Fruit fly (Drosophila melanogaster): ENCODE data around the gene drpr.
A peak's percentile ranks its signal among the peaks of the same experiment; 100 is the strongest.

Gene drpr

DNA sequence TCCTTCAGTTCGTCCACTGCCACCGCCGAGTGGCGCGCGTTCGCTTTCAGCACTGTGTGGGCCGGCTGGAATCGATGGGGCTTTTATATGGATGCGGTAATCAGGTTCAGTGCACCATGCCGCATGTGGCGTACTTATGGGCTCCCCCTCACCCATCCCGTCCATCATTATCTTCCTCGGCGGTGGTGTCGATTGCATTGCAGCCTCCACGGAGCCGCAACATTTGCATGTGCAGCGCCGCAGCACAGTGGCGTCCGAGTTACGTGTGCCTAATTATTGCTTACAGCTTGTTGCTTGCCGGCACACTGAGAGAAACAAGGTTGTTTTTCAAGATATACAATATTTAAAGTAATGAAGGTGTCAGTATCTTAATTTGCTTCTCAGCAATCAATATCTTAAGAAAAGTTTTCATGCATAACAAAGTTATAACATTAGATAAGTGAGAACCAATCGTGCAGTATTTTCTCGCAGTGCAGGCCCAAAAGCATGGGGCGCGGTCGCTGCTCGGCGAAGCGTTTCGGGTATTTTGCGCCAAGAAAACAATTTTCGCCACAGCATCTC is 28.5 kb downstream of the drpr start, which contains the start of gene CG13931 (continued):
- peak; percentile 17 to 38 for TF ChIP-seq ss (GFP tag; optimal IDR thresholded peaks at IDR 0.05)
- peak; percentile 16 for TF ChIP-seq Ets21C (GFP tag; optimal IDR thresholded peaks at IDR 0.05)
- TF ChIP-seq CG6854 (GFP tag; optimal IDR thresholded peaks at IDR 0.05): no peak
- TF ChIP-seq Lpt (GFP tag; optimal IDR thresholded peaks at IDR 0.05): peak; percentile 62
- TF ChIP-seq Smox (GFP tag; optimal IDR thresholded peaks at IDR 0.05): peak; percentile 51
- TF ChIP-seq fkh (GFP tag; optimal IDR thresholded peaks at IDR 0.05): no peak
- peak; percentile 72 for TF ChIP-seq CG3919 (GFP tag; optimal IDR thresholded peaks at IDR 0.05)
- TF ChIP-seq acj6 (GFP tag; optimal IDR thresholded peaks at IDR 0.05): peak; percentile 65
- TF ChIP-seq fd59A (GFP tag; optimal IDR thresholded peaks at IDR 0.05): peak; percentile 51
- peak; percentile 64 for TF ChIP-seq CG1621 (tag; optimal IDR thresholded peaks at IDR 0.05)
- TF ChIP-seq salr (GFP tag; optimal IDR thresholded peaks at IDR 0.05): peak; percentile 34 to 55
- TF ChIP-seq Eip78C (GFP tag): peak; percentile 90
- TF ChIP-seq Hr38 (GFP tag; optimal IDR thresholded peaks at IDR 0.05): no peak
- peak; percentile 60 for TF ChIP-seq lz (GFP tag; optimal IDR thresholded peaks at IDR 0.05)
- no peak for TF ChIP-seq Eip93F (GFP tag; optimal IDR thresholded peaks at IDR 0.05)
- peak; percentile 16 for TF ChIP-seq CG16779 (tag; optimal IDR thresholded peaks at IDR 0.05)
- peak; percentile 79 for TF ChIP-seq CG32006 (GFP tag; optimal IDR thresholded peaks at IDR 0.05)
- TF ChIP-seq Ets96B (tag; optimal IDR thresholded peaks at IDR 0.05): peak; percentile 53
- TF ChIP-seq CG10669 (GFP tag; optimal IDR thresholded peaks at IDR 0.05): peak; percentile 67
- peak; percentile 67 for TF ChIP-seq CG6792 (GFP tag; optimal IDR thresholded peaks at IDR 0.05)
- TF ChIP-seq Gug (GFP tag; IDR thresholded peaks at IDR 0.05): peak; percentile 62
- peak; percentile 68 for TF ChIP-seq Hr39 (GFP tag; optimal IDR thresholded peaks at IDR 0.05)
- peak; percentile 25 for TF ChIP-seq dac (GFP tag; optimal IDR thresholded peaks at IDR 0.05)
- TF ChIP-seq CG11762 (GFP tag; optimal IDR thresholded peaks at IDR 0.05; ENCODE audit: insufficient read depth): no peak

DNA sequence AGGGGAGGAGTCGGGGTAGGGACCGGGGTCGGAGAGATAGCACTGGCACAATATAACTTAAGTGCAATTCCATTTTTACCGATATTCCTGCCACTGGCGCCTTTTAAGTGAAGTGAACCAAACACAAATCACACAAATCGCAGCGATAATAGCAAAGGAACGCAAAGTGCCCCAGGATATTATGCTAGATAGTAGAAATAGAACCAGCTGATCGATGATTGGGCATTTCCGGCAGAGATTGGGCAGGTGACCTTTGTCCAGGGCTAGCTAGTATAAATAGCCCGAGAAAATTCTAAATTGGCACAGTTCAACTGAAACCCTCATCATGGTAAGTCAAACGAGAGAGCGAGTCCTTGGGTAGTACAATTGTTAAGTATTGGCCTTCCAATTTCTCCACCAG is 36.6 kb downstream of the drpr start, which contains the start of gene CG12011:
Gene CG12011 (plus strand): TSS at position 301 of the 400 bp plus-strand sequence.
- TF ChIP-seq Eip78C (GFP tag) (no peak), Ets21C (GFP tag; optimal IDR thresholded peaks at IDR 0.05) (no peak), CG4318 (GFP tag; optimal IDR thresholded peaks at IDR 0.05) (no peak), CG10669 (GFP tag; optimal IDR thresholded peaks at IDR 0.05) (no peak), CG3919 (GFP tag; optimal IDR thresholded peaks at IDR 0.05) (no peak), net (GFP tag; optimal IDR thresholded peaks at IDR 0.05) (no peak), CG31627 (GFP tag; optimal IDR thresholded peaks at IDR 0.05) (no peak), Hr39 (GFP tag; optimal IDR thresholded peaks at IDR 0.05) (no peak), CG15336 (GFP tag; IDR thresholded peaks at IDR 0.05) (no peak), fkh (GFP tag; optimal IDR thresholded peaks at IDR 0.05) (no peak), Eip93F (GFP tag; optimal IDR thresholded peaks at IDR 0.05) (no peak), Eip75B (GFP tag; optimal IDR thresholded peaks at IDR 0.05) (no peak), Met (GFP tag; optimal IDR thresholded peaks at IDR 0.05) (no peak), topi (GFP tag; optimal IDR thresholded peaks at IDR 0.05) (no peak), ss (GFP tag; optimal IDR thresholded peaks at IDR 0.05) (no peak), CG11762 (GFP tag; optimal IDR thresholded peaks at IDR 0.05; ENCODE audit: insufficient read depth) (no peak), acj6 (GFP tag; optimal IDR thresholded peaks at IDR 0.05) (no peak), esn (GFP tag; optimal IDR thresholded peaks at IDR 0.05) (no peak), Hr38 (GFP tag; optimal IDR thresholded peaks at IDR 0.05) (no peak), CG7368 (GFP tag; optimal IDR thresholded peaks at IDR 0.05) (no peak)

DNA sequence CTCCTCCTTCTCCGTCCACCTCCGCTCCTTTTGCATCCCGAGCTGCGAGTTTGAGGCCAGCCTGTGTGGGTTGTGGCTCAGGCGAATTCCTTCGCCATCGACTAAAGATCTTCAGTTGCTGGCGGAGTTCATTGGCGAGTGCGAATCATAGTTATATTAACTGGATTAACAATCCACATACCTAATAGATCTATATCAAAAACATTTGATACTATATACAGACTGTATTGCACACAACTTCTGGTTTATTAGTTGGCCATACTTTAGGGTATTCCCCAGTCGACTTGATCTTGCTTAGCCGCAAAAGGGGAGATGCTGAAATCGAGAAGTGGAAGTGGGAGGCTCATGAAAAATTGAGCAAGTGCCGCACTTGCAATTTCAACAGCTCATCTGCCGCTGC is 38.0 kb downstream of the drpr start:
- TF ChIP-seq CG11762 (GFP tag; optimal IDR thresholded peaks at IDR 0.05; ENCODE audit: insufficient read depth) (no peak), esn (GFP tag; optimal IDR thresholded peaks at IDR 0.05) (no peak), CG4318 (GFP tag; optimal IDR thresholded peaks at IDR 0.05) (no peak), CG10631 (GFP tag; optimal IDR thresholded peaks at IDR 0.05) (peak; percentile 17), CG8119 (GFP tag; IDR thresholded peaks at IDR 0.05) (0 out of 3 replicates have a peak, but pooled peaks have one; percentile 19), pdm3 (GFP tag; optimal IDR thresholded peaks at IDR 0.05) (no peak), achi (GFP tag; optimal IDR thresholded peaks at IDR 0.05) (peak; percentile 32), Met (GFP tag; optimal IDR thresholded peaks at IDR 0.05) (no peak), Hr38 (GFP tag; optimal IDR thresholded peaks at IDR 0.05) (no peak), OdsH (GFP tag; optimal IDR thresholded peaks at IDR 0.05) (no peak), CG8632 (GFP tag; optimal IDR thresholded peaks at IDR 0.05) (no peak), cyc (GFP tag; optimal IDR thresholded peaks at IDR 0.05) (peak; percentile 23), topi (GFP tag; optimal IDR thresholded peaks at IDR 0.05) (no peak), CG6276 (GFP tag; optimal IDR thresholded peaks at IDR 0.05) (no peak), vri (GFP tag; optimal IDR thresholded peaks at IDR 0.05) (no peak), CG11902 (GFP tag; optimal IDR thresholded peaks at IDR 0.05) (no peak), Ets96B (tag; optimal IDR thresholded peaks at IDR 0.05) (peak; percentile 69), svp (GFP tag) (no peak), CG9139 (GFP tag; optimal IDR thresholded peaks at IDR 0.05) (peak; percentile 10), lz (GFP tag; optimal IDR thresholded peaks at IDR 0.05) (no peak), net (GFP tag; optimal IDR thresholded peaks at IDR 0.05) (no peak), CG15336 (GFP tag; IDR thresholded peaks at IDR 0.05) (no peak), CG3919 (GFP tag; optimal IDR thresholded peaks at IDR 0.05) (peak; percentile 46), dac (GFP tag; optimal IDR thresholded peaks at IDR 0.05) (no peak), eg (GFP tag; IDR thresholded peaks at IDR 0.05) (no peak), salr (GFP tag; optimal IDR thresholded peaks at IDR 0.05) (peak in 1 of 2 experiments; percentile 26)
